Fruit fly (Drosophila melanogaster) whole organism, embryonic: Measurements from ENCODE around the gene CG9395.

ENCODE experiments used
- Ada2b ChIP-seq: fragments of 200-800 bp; sonication (Bioruptor generic); IDR thresholded peaks from 2 replicates; pipeline ENCODE4 v1.3.6; 2022; ENCODE audit warnings: missing biosample characterization, missing genetic modification characterization
- Blimp-1 ChIP-seq: fragments of 200-800 bp; sonication (Bioruptor generic); optimal IDR thresholded peaks from 3 replicates; lab custom pipeline; 2018; ENCODE audit warnings: missing biosample characterization, missing genetic modification characterization, mild to moderate bottlenecking, moderate library complexity, missing genetic modification reagents
- CG10462 ChIP-seq: fragments of 200-800 bp; sonication (Bioruptor generic); optimal IDR thresholded peaks from 2 replicates; lab custom pipeline; 2016; ENCODE audit warnings: missing biosample characterization, missing genetic modification characterization
- CG11504 ChIP-seq: fragments of 200-800 bp; sonication (Bioruptor generic); optimal IDR thresholded peaks from 3 replicates; lab custom pipeline; 2019; ENCODE audit warnings: missing biosample characterization, mild to moderate bottlenecking, missing genetic modification characterization, moderate library complexity
- CG12104 ChIP-seq: fragments of 200-800 bp; sonication (Bioruptor generic); optimal IDR thresholded peaks from 3 replicates; lab custom pipeline; 2016; ENCODE audit warnings: missing biosample characterization, missing genetic modification characterization
- CG12219 ChIP-seq: fragments of 200-800 bp; sonication (Bioruptor generic); optimal IDR thresholded peaks from 3 replicates; lab custom pipeline; 2018; ENCODE audit warnings: missing biosample characterization, mild to moderate bottlenecking, missing genetic modification characterization
- CG12299 ChIP-seq: fragments of 200-800 bp; sonication (Bioruptor generic); optimal IDR thresholded peaks from 2 replicates; lab custom pipeline; 2018; ENCODE audit warnings: missing biosample characterization, mild to moderate bottlenecking, missing genetic modification characterization
- CG14860 ChIP-seq: fragments of 200-800 bp; sonication (Bioruptor generic); IDR thresholded peaks from 3 replicates; pipeline ENCODE4 v1.3.6; 2022; ENCODE audit warnings: missing biosample characterization, missing genetic modification characterization; ENCODE audit not compliant: partially characterized antibody
- CG15073 ChIP-seq: fragments of 200-800 bp; sonication (Bioruptor generic); optimal IDR thresholded peaks from 2 replicates; lab custom pipeline; 2016; ENCODE audit warnings: missing biosample characterization, missing genetic modification characterization
- CG15696 ChIP-seq: fragments of 200-800 bp; sonication (Bioruptor generic); optimal IDR thresholded peaks from 2 replicates; lab custom pipeline; 2019; ENCODE audit warnings: missing biosample characterization, mild to moderate bottlenecking, missing genetic modification characterization, moderate library complexity
- CG17361 ChIP-seq: fragments of 200-800 bp; sonication (Bioruptor generic); IDR thresholded peaks from 3 replicates; pipeline ENCODE4 v1.3.6; 2022; ENCODE audit warnings: missing biosample characterization, missing genetic modification characterization
- CG17385 ChIP-seq: fragments of 200-800 bp; sonication (Bioruptor generic); optimal IDR thresholded peaks from 3 replicates; lab custom pipeline; 2018; ENCODE audit warnings: missing biosample characterization, mild to moderate bottlenecking, missing genetic modification characterization
- CG17829 ChIP-seq: fragments of 200-800 bp; optimal IDR thresholded peaks from 2 replicates; lab custom pipeline; 2019; ENCODE audit warnings: missing biosample characterization, mild to moderate bottlenecking, missing genetic modification characterization, moderate library complexity
- CG31388 ChIP-seq: fragments of 200-800 bp; sonication (Bioruptor generic); optimal IDR thresholded peaks from 2 replicates; lab custom pipeline; 2016; ENCODE audit warnings: missing biosample characterization, missing genetic modification characterization
- CG32532 ChIP-seq: fragments of 200-800 bp; sonication (Bioruptor generic); IDR thresholded peaks from 2 replicates; pipeline ENCODE4 v1.3.6; 2022; ENCODE audit warnings: missing biosample characterization, missing genetic modification characterization
- CG33557 ChIP-seq: fragments of 200-800 bp; sonication (Bioruptor generic); optimal IDR thresholded peaks from 2 replicates; lab custom pipeline; 2019; ENCODE audit warnings: missing biosample characterization, mild to moderate bottlenecking, missing genetic modification characterization, moderate library complexity
- CG3726 ChIP-seq: fragments of 200-800 bp; sonication (Bioruptor generic); IDR thresholded peaks from 3 replicates; pipeline ENCODE4, ENCODE4 v1.3.6; 2022; ENCODE audit warnings: missing biosample characterization, missing genetic modification characterization
- CG5180 ChIP-seq: fragments of 200-800 bp; sonication (Bioruptor generic); optimal IDR thresholded peaks from 3 replicates; lab custom pipeline; 2017; ENCODE audit warnings: missing biosample characterization, missing genetic modification characterization, mild to moderate bottlenecking, moderate library complexity, missing genetic modification reagents
- CoRest ChIP-seq: fragments of 200-800 bp; sonication (Bioruptor generic); optimal IDR thresholded peaks from 3 replicates; lab custom pipeline; 2018; ENCODE audit warnings: missing biosample characterization, mild to moderate bottlenecking, missing genetic modification characterization, moderate library complexity
- Dbx ChIP-seq: fragments of 200-800 bp; sonication (Bioruptor generic); IDR thresholded peaks from 3 replicates; pipeline ENCODE4 v1.3.6; 2022; ENCODE audit warnings: missing biosample characterization, missing genetic modification characterization
- Fer2 ChIP-seq: fragments of 200-800 bp; sonication (Bioruptor generic); optimal IDR thresholded peaks from 2 replicates; lab custom pipeline; 2018; ENCODE audit warnings: missing biosample characterization, mild to moderate bottlenecking, missing genetic modification characterization, moderate library complexity
- Fer3 ChIP-seq: fragments of 200-800 bp; sonication (Bioruptor generic); optimal IDR thresholded peaks from 2 replicates; lab custom pipeline; 2018; ENCODE audit warnings: missing biosample characterization, mild to moderate bottlenecking, missing genetic modification characterization, moderate library complexity
- GATAe ChIP-seq: fragments of 200-800 bp; sonication (Bioruptor generic); conservative IDR thresholded peaks from 2 replicates; pipeline ENCODE4 v1.3.6; 2022; ENCODE audit warnings: missing biosample characterization, missing genetic modification characterization
- HLH3B ChIP-seq: fragments of 200-800 bp; sonication (Bioruptor generic); IDR thresholded peaks from 2 replicates; pipeline ENCODE4 v1.3.6; 2022; ENCODE audit warnings: missing biosample characterization, missing genetic modification characterization
- HLH4C ChIP-seq: fragments of 200-800 bp; sonication (Bioruptor generic); IDR thresholded peaks from 3 replicates; pipeline ENCODE4 v1.3.6; 2022; ENCODE audit warnings: missing biosample characterization, missing genetic modification characterization; ENCODE audit not compliant: partially characterized antibody
- Lim3 ChIP-seq: fragments of 200-800 bp; sonication (Bioruptor generic); IDR thresholded peaks from 2 replicates; pipeline ENCODE4 v1.3.6; 2022; ENCODE audit warnings: missing biosample characterization, missing genetic modification characterization
- Mad ChIP-seq: fragments of 200-800 bp; sonication (Bioruptor generic); optimal IDR thresholded peaks from 2 replicates; lab custom pipeline; 2016; ENCODE audit warnings: missing biosample characterization, missing genetic modification characterization
- Meics ChIP-seq: fragments of 200-800 bp; sonication (Bioruptor generic); optimal IDR thresholded peaks from 2 replicates; lab custom pipeline; 2017; ENCODE audit warnings: missing biosample characterization, mild to moderate bottlenecking, missing genetic modification characterization
- Neu2 ChIP-seq: fragments of 200-800 bp; sonication (Bioruptor generic); optimal IDR thresholded peaks from 3 replicates; lab custom pipeline; 2016; ENCODE audit warnings: missing biosample characterization, missing genetic modification characterization, borderline replicate concordance
- Rx ChIP-seq: fragments of 200-800 bp; sonication (Bioruptor generic); IDR thresholded peaks from 2 replicates; pipeline ENCODE4 v1.3.6; 2022; ENCODE audit warnings: missing biosample characterization, missing genetic modification characterization
- az2 ChIP-seq: fragments of 200-800 bp; sonication (Bioruptor generic); optimal IDR thresholded peaks from 3 replicates; lab custom pipeline; 2016; ENCODE audit warnings: missing biosample characterization, missing genetic modification characterization
- bab2 ChIP-seq: fragments of 200-800 bp; sonication (Bioruptor generic); optimal IDR thresholded peaks from 2 replicates; lab custom pipeline; 2016; ENCODE audit warnings: missing biosample characterization, missing genetic modification characterization
- cas ChIP-seq: fragments of 200-800 bp; sonication (Bioruptor generic); IDR thresholded peaks from 2 replicates; pipeline ENCODE4 v1.3.6; 2022; ENCODE audit warnings: missing biosample characterization, missing genetic modification characterization
- crc ChIP-seq: fragments of 200-800 bp; sonication (Bioruptor generic); optimal IDR thresholded peaks from 2 replicates; lab custom pipeline; 2016; ENCODE audit warnings: missing biosample characterization, missing genetic modification characterization
- dan ChIP-seq: fragments of 200-800 bp; sonication (Bioruptor generic); IDR thresholded peaks from 2 replicates; pipeline ENCODE4 v1.3.6; 2022; ENCODE audit warnings: missing biosample characterization, missing genetic modification characterization
- dmrt11E ChIP-seq: fragments of 200-800 bp; sonication (Bioruptor generic); optimal IDR thresholded peaks from 3 replicates; lab custom pipeline; 2018; ENCODE audit warnings: missing biosample characterization, mild to moderate bottlenecking, missing genetic modification characterization, moderate library complexity
- gt ChIP-seq: fragments of 200-800 bp; sonication (Bioruptor generic); IDR thresholded peaks from 2 replicates; pipeline ENCODE4 v1.3.6; 2022; ENCODE audit warnings: missing biosample characterization, missing genetic modification characterization
- hbn ChIP-seq: fragments of 200-800 bp; sonication (Bioruptor generic); IDR thresholded peaks from 2 replicates; pipeline ENCODE4 v1.3.6; 2022; ENCODE audit warnings: missing biosample characterization, missing genetic modification characterization; ENCODE audit not compliant: partially characterized antibody
- klu ChIP-seq: fragments of 200-800 bp; sonication (Bioruptor generic); IDR thresholded peaks from 2 replicates; pipeline ENCODE4 v1.3.6; 2022; ENCODE audit warnings: missing biosample characterization, missing genetic modification characterization
- pfk ChIP-seq: fragments of 200-800 bp; sonication (Bioruptor generic); optimal IDR thresholded peaks from 2 replicates; lab custom pipeline; 2018; ENCODE audit warnings: missing biosample characterization, mild to moderate bottlenecking, missing genetic modification characterization, moderate library complexity
- pho ChIP-seq: fragments of 200-800 bp; sonication (Bioruptor generic); optimal IDR thresholded peaks from 2 replicates; lab custom pipeline; 2016; ENCODE audit warnings: missing biosample characterization, missing genetic modification characterization
- pzg ChIP-seq: fragments of 200-800 bp; sonication (Bioruptor generic); optimal IDR thresholded peaks from 3 replicates; lab custom pipeline; 2018; ENCODE audit warnings: missing biosample characterization, mild to moderate bottlenecking, missing genetic modification characterization, moderate library complexity
- rib ChIP-seq: fragments of 200-800 bp; sonication (Bioruptor generic); IDR thresholded peaks from 2 replicates; pipeline ENCODE4 v1.3.6; 2022; ENCODE audit warnings: missing biosample characterization, missing genetic modification characterization
- sens-2 ChIP-seq: fragments of 200-800 bp; sonication (Bioruptor generic); IDR thresholded peaks from 2 replicates; pipeline ENCODE4 v1.3.6; 2022; ENCODE audit warnings: missing biosample characterization, missing genetic modification characterization
- sqz ChIP-seq: fragments of 200-800 bp; sonication (Bioruptor generic); optimal IDR thresholded peaks from 3 replicates; lab custom pipeline; 2018; ENCODE audit warnings: missing biosample characterization, mild to moderate bottlenecking, missing genetic modification characterization
- ssp ChIP-seq: fragments of 200-800 bp; sonication (Bioruptor generic); IDR thresholded peaks from 2 replicates; pipeline ENCODE4 v1.3.6; 2022; ENCODE audit warnings: missing biosample characterization, missing genetic modification characterization
- stc ChIP-seq: fragments of 200-800 bp; sonication (Bioruptor generic); IDR thresholded peaks from 2 replicates; pipeline ENCODE4 v1.3.6; 2022; ENCODE audit warnings: missing biosample characterization, missing genetic modification characterization
- tgo ChIP-seq: fragments of 200-800 bp; sonication (Bioruptor generic); IDR thresholded peaks from 3 replicates; pipeline ENCODE4 v1.3.6; 2022; ENCODE audit warnings: missing biosample characterization, missing genetic modification characterization
- unpg ChIP-seq: fragments of 200-800 bp; sonication (Bioruptor generic); optimal IDR thresholded peaks from 3 replicates; lab custom pipeline; 2018; ENCODE audit warnings: missing biosample characterization, mild to moderate bottlenecking, missing genetic modification characterization, moderate library complexity
- zfh2 ChIP-seq: fragments of 200-800 bp; sonication (Bioruptor generic); optimal IDR thresholded peaks from 2 replicates; lab custom pipeline; 2016; ENCODE audit warnings: missing biosample characterization, missing genetic modification characterization

The CG9395 gene

DNA sequence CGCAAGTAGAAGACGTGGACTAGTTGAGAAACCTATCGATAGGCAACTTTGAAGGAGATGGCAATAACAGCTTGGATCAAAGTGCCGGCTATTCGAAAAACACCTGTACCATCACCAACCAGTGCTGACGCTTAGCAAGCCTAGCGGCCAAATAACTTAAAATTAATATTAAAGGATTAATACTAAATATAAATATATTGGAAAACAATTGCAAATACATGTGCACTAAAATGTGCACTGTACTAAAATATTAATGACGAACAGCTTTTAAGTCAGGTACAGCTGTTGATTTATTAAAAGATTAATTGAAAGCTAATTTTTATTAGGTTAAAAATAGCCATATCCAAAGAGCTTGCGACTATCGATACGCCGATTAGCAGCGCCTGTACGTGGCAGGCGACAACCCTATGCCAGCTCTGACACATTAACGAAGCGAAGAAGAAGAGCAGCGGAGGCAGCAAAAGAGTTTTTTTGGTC, 23.7 kb upstream of the CG9395 start, which contains the start of the genes CG9302 and beta'COP (continued):
- TF ChIP-seq dan (GFP tag; lab: Robert Waterston, UW) (no peak), CG17361 (peak; percentile 90), klu (GFP tag; lab: Robert Waterston, UW) (peak; percentile 73; the same call in 1 of the 2 replicates), bab2 (GFP tag; lab: Kevin White, UChicago) (peak; percentile 48), HLH3B (GFP tag; lab: Robert Waterston, UW) (no peak), Lim3 (GFP tag; lab: Robert Waterston, UW) (no peak), Ada2b (GFP tag; lab: Robert Waterston, UW) (no peak), CG12104 (GFP tag; lab: Kevin White, UChicago) (peak; percentile 64), crc (no peak), CG11504 (no peak), CG12299 (no peak), Fer3 (peak; percentile 64), Mad (GFP tag; lab: Kevin White, UChicago) (peak; percentile 47), CG33557 (peak; percentile 65), CG10462 (peak; percentile 31), zfh2 (GFP tag; lab: Kevin White, UChicago) (peak; percentile 64), CG5180 (GFP tag; lab: Kevin White, UChicago) (no peak), Meics (peak; percentile 71), tgo (GFP tag; lab: Robert Waterston, UW) (peak; percentile 54; the same call in 1 of the 3 replicates), gt (GFP tag; lab: Robert Waterston, UW) (no peak), unpg (GFP tag; lab: Kevin White, UChicago) (peak; percentile 58), pho (GFP tag; lab: Kevin White, UChicago) (peak; percentile 50), Fer2 (tag; lab: Kevin White, UChicago) (peak; percentile 73), pzg (GFP tag; lab: Kevin White, UChicago) (peak; percentile 35), CG12219 (GFP tag; lab: Kevin White, UChicago) (no peak), sqz (no peak), GATAe (no peak), cas (GFP tag; lab: Robert Waterston, UW) (no peak), dmrt11E (tag; lab: Kevin White, UChicago) (peak; percentile 67), Neu2 (GFP tag; lab: Kevin White, UChicago) (no peak), Blimp-1 (no peak), CG31388 (GFP tag; lab: Kevin White, UChicago) (no peak), Rx (GFP tag; lab: Robert Waterston, UW) (0 out of 2 replicates have a peak, but pooled peaks have one; percentile 22), hbn (GFP tag; lab: Robert Waterston, UW) (peak; percentile 49; the same call in 1 of the 2 replicates), CG32532 (peak; percentile 46), ssp (GFP tag; lab: Robert Waterston, UW) (peak; percentile 54; the same call in 1 of the 2 replicates), az2 (peak; percentile 71), rib (GFP tag; lab: Robert Waterston, UW) (0 out of 2 replicates have a peak, but pooled peaks have one; percentile 23), CG15696 (tag; lab: Kevin White, UChicago) (peak; percentile 79), sens-2 (no peak), CG17385 (peak; percentile 95), CG17829 (tag; lab: Kevin White, UChicago) (peak; percentile 82), pfk (GFP tag; lab: Kevin White, UChicago) (no peak), HLH4C (GFP tag; lab: Robert Waterston, UW) (peak; percentile 72), Dbx (peak; percentile 80), stc (GFP tag; lab: Robert Waterston, UW) (no peak), CoRest (tag; lab: Kevin White, UChicago) (peak; percentile 88), CG3726 (no peak), CG15073 (no peak), CG14860 (GFP tag; lab: Robert Waterston, UW) (peak; percentile 68; the same call in 2 of the 3 replicates)
